Fruit fly (Drosophila melanogaster): ENCODE data around the gene CG33128.

The CG33128 gene

DNA sequence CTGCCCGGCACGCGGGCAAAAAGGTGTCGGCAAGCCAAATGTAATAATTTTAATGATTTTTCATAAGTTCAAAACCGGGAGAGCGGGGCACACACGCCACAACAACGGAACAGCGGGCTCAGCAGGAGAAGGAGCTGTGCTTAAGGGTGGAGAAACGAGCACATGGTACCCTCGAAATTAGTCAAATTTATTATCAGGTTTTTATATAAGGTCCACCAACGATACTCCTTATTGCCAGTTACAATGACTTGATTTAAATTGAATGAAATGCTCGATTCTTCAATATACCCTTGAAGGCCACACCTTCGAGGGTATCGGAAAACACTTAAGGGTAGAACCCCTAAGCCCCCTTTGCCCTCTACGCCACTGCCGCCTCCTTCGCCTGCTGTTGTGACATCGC lies 20.4 kb upstream of the CG33128 start:
- TF ChIP-seq h (optimal IDR thresholded peaks at IDR 0.05) (no peak), D19B (GFP tag; optimal IDR thresholded peaks at IDR 0.05) (peak; percentile 78), CG14014 (GFP tag; IDR thresholded peaks at IDR 0.05) (0 out of 2 replicates have a peak, but pooled peaks have one; percentile 35), Ets65A (GFP tag) (no peak), slbo (GFP tag; IDR thresholded peaks at IDR 0.05) (peak; percentile 46), CG9609 (GFP tag; optimal IDR thresholded peaks at IDR 0.05) (no peak), mirr (GFP tag; optimal IDR thresholded peaks at IDR 0.05) (no peak), CG11085 (GFP tag; IDR thresholded peaks at IDR 0.05) (0 out of 2 replicates have a peak, but pooled peaks have one; percentile 13), ab (GFP tag; optimal IDR thresholded peaks at IDR 0.05) (no peak), cato (GFP tag; optimal IDR thresholded peaks at IDR 0.05; ENCODE audit: borderline replicate concordance) (no peak), ham (GFP tag; IDR thresholded peaks at IDR 0.05) (no peak), CG7839 (tag; optimal IDR thresholded peaks at IDR 0.05) (peak; percentile 56), Asciz (GFP tag; optimal IDR thresholded peaks at IDR 0.05) (no peak), zfh1 (GFP tag; IDR thresholded peaks at IDR 0.05) (peak; percentile 87), nau (GFP tag; optimal IDR thresholded peaks at IDR 0.05) (no peak), CG32772 (GFP tag; IDR thresholded peaks at IDR 0.05) (peak; percentile 68), Dip3 (GFP tag; optimal IDR thresholded peaks at IDR 0.05) (no peak), CG8944 (GFP tag; optimal IDR thresholded peaks at IDR 0.05) (peak; percentile 8), Xbp1 (GFP tag; optimal IDR thresholded peaks at IDR 0.05) (no peak), CG10979 (tag; optimal IDR thresholded peaks at IDR 0.05) (peak; percentile 64), CG12155 (GFP tag; optimal IDR thresholded peaks at IDR 0.05) (peak; percentile 17), Fer1 (GFP tag; optimal IDR thresholded peaks at IDR 0.05) (no peak), CG30020 (tag; optimal IDR thresholded peaks at IDR 0.05) (no peak), Gsc (GFP tag; IDR thresholded peaks at IDR 0.05) (peak; percentile 22; the same call in 1 of the 2 replicates), CG1647 (GFP tag; optimal IDR thresholded peaks at IDR 0.05) (no peak), usp (GFP tag; optimal IDR thresholded peaks at IDR 0.05) (no peak), NK7.1 (GFP tag; optimal IDR thresholded peaks at IDR 0.05) (no peak), Jarid2 (GFP tag; optimal IDR thresholded peaks at IDR 0.05) (peak; percentile 13), CG7556 (GFP tag; optimal IDR thresholded peaks at IDR 0.05) (peak; percentile 45), CG2875 (GFP tag; optimal IDR thresholded peaks at IDR 0.05) (peak; percentile 21), zf30C (GFP tag; optimal IDR thresholded peaks at IDR 0.05) (no peak), ATbp (GFP tag; optimal IDR thresholded peaks at IDR 0.05) (peak; percentile 24), CG9932 (GFP tag; IDR thresholded peaks at IDR 0.05) (peak; percentile 33; the same call in 1 of the 2 replicates), CG11696 (GFP tag; IDR thresholded peaks at IDR 0.05) (peak; percentile 36; the same call in 1 of the 2 replicates), ind (GFP tag; optimal IDR thresholded peaks at IDR 0.05) (peak; percentile 27), mld (GFP tag; IDR thresholded peaks at IDR 0.05; ENCODE audit: partially characterized antibody) (no peak), Bteb2 (GFP tag; optimal IDR thresholded peaks at IDR 0.05) (no peak), Neu2 (GFP tag; optimal IDR thresholded peaks at IDR 0.05; ENCODE audit: borderline replicate concordance) (no peak), pnt (GFP tag; optimal IDR thresholded peaks at IDR 0.05) (peak; percentile 35), lilli (GFP tag; optimal IDR thresholded peaks at IDR 0.05) (peak; percentile 27), vvl (GFP tag; IDR thresholded peaks at IDR 0.05) (peak; percentile 80), CG8924 (tag; optimal IDR thresholded peaks at IDR 0.05) (peak; percentile 52), Kr (GFP tag; optimal IDR thresholded peaks at IDR 0.05) (peak; percentile 19), CG4854 (GFP tag; optimal IDR thresholded peaks at IDR 0.05) (no peak), tgo (GFP tag; IDR thresholded peaks at IDR 0.05) (peak; percentile 74), CG1024 (GFP tag; IDR thresholded peaks at IDR 0.05) (no peak), CoRest (tag; optimal IDR thresholded peaks at IDR 0.05) (peak; percentile 9), sr (GFP tag; IDR thresholded peaks at IDR 0.05) (no peak), Mrtf (GFP tag; IDR thresholded peaks at IDR 0.05) (peak; percentile 24; the same call in 1 of the 3 replicates), CG11695 (GFP tag; IDR thresholded peaks at IDR 0.05) (0 out of 3 replicates have a peak, but pooled peaks have one; percentile 26), tna (GFP tag; IDR thresholded peaks at IDR 0.05; ENCODE audit: partially characterized antibody) (no peak), HHEX (GFP tag; optimal IDR thresholded peaks at IDR 0.05) (peak; percentile 24)
